Fruit fly (Drosophila melanogaster) whole organism, wandering third instar larva: ENCODE data around the gene Atet.
A peak's percentile ranks its signal among the peaks of the same experiment; 100 is the strongest.

ENCODE experiments used
- Abd-B ChIP-seq: fragments of >200 bp; optimal IDR thresholded peaks from 2 replicates; lab custom pipeline; 2017; ENCODE audit warnings: missing biosample characterization, missing genetic modification characterization
- Dfd ChIP-seq: fragments of >200 bp; optimal IDR thresholded peaks from 2 replicates; lab custom pipeline; 2017; ENCODE audit warnings: missing biosample characterization, missing genetic modification characterization
- GATAd ChIP-seq: sonication (Bioruptor generic); optimal IDR thresholded peaks from 2 replicates; lab custom pipeline; 2016; ENCODE audit warnings: missing biosample characterization, missing genetic modification characterization
- Hr83 ChIP-seq: fragments of 200-300 bp; sonication (Bioruptor generic); optimal IDR thresholded peaks from 2 replicates; lab custom pipeline; 2016; ENCODE audit warnings: missing biosample characterization, mild to moderate bottlenecking, missing genetic modification characterization, moderate library complexity; ENCODE audit not compliant: poor library complexity, severe bottlenecking
- Jra ChIP-seq: sonication (Bioruptor generic); optimal IDR thresholded peaks from 2 replicates; lab custom pipeline; 2016; ENCODE audit warnings: missing biosample characterization, missing genetic modification characterization
- Mio ChIP-seq: sonication (Bioruptor generic); optimal IDR thresholded peaks from 2 replicates; lab custom pipeline; 2016; ENCODE audit warnings: missing biosample characterization, missing genetic modification characterization
- Myc ChIP-seq: fragments of >200 bp; optimal IDR thresholded peaks from 2 replicates; lab custom pipeline; 2017
- dsf ChIP-seq: sonication (Bioruptor generic); optimal IDR thresholded peaks from 2 replicates; lab custom pipeline; 2016; ENCODE audit warnings: missing biosample characterization, missing genetic modification characterization, borderline replicate concordance
- ey ChIP-seq: fragments of 200-800 bp; sonication (Bioruptor generic); optimal IDR thresholded peaks from 2 replicates; lab custom pipeline; 2016; ENCODE audit warnings: missing biosample characterization, missing genetic modification characterization
- foxo ChIP-seq, 2 experiments: fragments of 200-800 bp; sonication (Bioruptor generic); optimal IDR thresholded peaks; 2 replicates in 1 of 2; 3 replicates in 1 of 2; lab custom pipeline; 2016 to 2017; ENCODE audit warnings: missing biosample characterization in 2 of 2, missing genetic modification characterization in 2 of 2
- fru ChIP-seq: fragments of 200-800 bp; sonication (Bioruptor generic); optimal IDR thresholded peaks from 3 replicates; lab custom pipeline; 2016; ENCODE audit warnings: missing biosample characterization, mild to moderate bottlenecking, missing genetic modification characterization
- h ChIP-seq: fragments of 200-800 bp; sonication (Bioruptor generic); optimal IDR thresholded peaks from 3 replicates; lab custom pipeline; 2016; ENCODE audit warnings: missing biosample characterization, mild to moderate bottlenecking, missing genetic modification characterization
- pan ChIP-seq: fragments of >200 bp; optimal IDR thresholded peaks from 2 replicates; lab custom pipeline; 2017

DNA sequence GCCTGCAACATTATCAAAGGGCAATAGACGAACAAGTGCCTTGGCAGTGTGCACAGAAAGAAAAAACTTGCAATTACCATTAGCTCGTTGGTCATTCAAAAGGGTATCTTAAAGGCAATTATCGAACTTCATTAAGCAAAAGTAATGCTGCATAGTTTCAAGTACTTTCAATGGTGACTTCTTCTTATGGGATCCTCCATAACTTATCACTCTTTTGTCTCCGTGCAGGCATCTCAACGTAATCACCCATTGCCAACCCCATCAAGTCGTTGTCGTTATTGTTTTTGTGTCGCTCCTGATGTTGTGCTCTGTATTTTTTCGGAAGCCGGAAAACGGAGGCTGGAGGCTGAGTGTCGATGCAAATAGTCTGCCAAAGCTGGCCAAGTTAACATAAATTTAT lies 36.8 kb upstream of the Atet start:
- no peak for TF ChIP-seq Jra
- TF ChIP-seq foxo (GFP tag; optimal IDR thresholded peaks at IDR 0.05; lab: Kevin White, UChicago), result peak in 1 of 2 experiments; percentile 17
- TF ChIP-seq Abd-B (GFP tag; lab: Kevin White, UChicago), result no peak
- TF ChIP-seq Dfd (GFP tag; lab: Kevin White, UChicago), result no peak
- no peak for TF ChIP-seq ey (GFP tag; lab: Kevin White, UChicago)
- no peak for TF ChIP-seq h (GFP tag; lab: Kevin White, UChicago)
- TF ChIP-seq dsf, result no peak
- no peak for TF ChIP-seq Hr83 (GFP tag; lab: Kevin White, UChicago)
- TF ChIP-seq pan (lab: Kevin White, UChicago), result no peak
- TF ChIP-seq GATAd (GFP tag; lab: Kevin White, UChicago), result no peak
- TF ChIP-seq Mio (GFP tag; lab: Kevin White, UChicago), result no peak
- TF ChIP-seq fru (GFP tag; lab: Kevin White, UChicago), result no peak
- TF ChIP-seq Myc (lab: Kevin White, UChicago), result no peak
